Fruit fly (Drosophila melanogaster): Measurements from ENCODE around the gene syd.

- no peak for TF ChIP-seq gl (tag; optimal IDR thresholded peaks at IDR 0.05)
- TF ChIP-seq CG17806 (tag; optimal IDR thresholded peaks at IDR 0.05): no peak
- TF ChIP-seq Pif1A (GFP tag; optimal IDR thresholded peaks at IDR 0.05): no peak
- TF ChIP-seq CG34367 (tag; optimal IDR thresholded peaks at IDR 0.05): no peak
- no peak for TF ChIP-seq CG4496 (GFP tag; IDR thresholded peaks at IDR 0.05)
- no peak for TF ChIP-seq CG12605 (GFP tag; IDR thresholded peaks at IDR 0.05)
- no peak for TF ChIP-seq CG15710 (tag; optimal IDR thresholded peaks at IDR 0.05)
These were observed 26.2 kb upstream of the syd start for dm6 chr3L:7961973-7962753.
